Fruit fly (Drosophila melanogaster) whole organism, prepupa: ENCODE data around the gene CG45002.

Source experiments
- CG10631 ChIP-seq: fragments of 200-800 bp; sonication (Bioruptor generic); optimal IDR thresholded peaks from 2 replicates; lab custom pipeline; 2016; ENCODE audit warnings: missing biosample characterization, missing genetic modification characterization
- CG6854 ChIP-seq: fragments of 200-800 bp; sonication (Bioruptor generic); optimal IDR thresholded peaks from 2 replicates; lab custom pipeline; 2017; ENCODE audit warnings: missing biosample characterization, mild to moderate bottlenecking, missing genetic modification characterization
- OdsH ChIP-seq: fragments of 200-800 bp; sonication (Bioruptor generic); optimal IDR thresholded peaks from 3 replicates; lab custom pipeline; 2016; ENCODE audit warnings: missing biosample characterization, missing genetic modification characterization
- cyc ChIP-seq: fragments of 200-800 bp; sonication (Bioruptor generic); optimal IDR thresholded peaks from 3 replicates; lab custom pipeline; 2016; ENCODE audit warnings: missing biosample characterization, missing genetic modification characterization
- spab ChIP-seq: fragments of 200-800 bp; sonication (Bioruptor generic); optimal IDR thresholded peaks from 2 replicates; lab custom pipeline; 2017; ENCODE audit warnings: missing biosample characterization, mild to moderate bottlenecking, missing genetic modification characterization, missing genetic modification reagents

DNA sequence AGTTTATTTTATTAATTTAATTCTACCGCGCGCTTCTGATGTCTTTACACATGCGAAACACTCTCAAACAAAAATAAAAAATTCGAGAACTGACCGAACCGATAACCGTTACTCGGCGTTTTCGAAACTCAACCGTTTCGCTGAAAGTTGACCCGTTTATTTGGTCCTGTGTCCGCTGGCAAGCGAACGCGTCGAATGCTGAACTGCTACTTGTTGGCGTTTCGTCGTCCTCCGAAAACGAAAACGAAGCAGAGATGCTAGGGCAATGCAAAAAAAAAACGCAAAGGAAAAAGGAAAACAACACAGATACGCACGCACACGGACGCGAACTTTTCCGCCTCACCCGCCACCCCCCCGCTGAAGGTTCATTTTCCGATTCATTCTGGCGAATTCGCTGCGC, at the start of gene CG45002:
- TF ChIP-seq cyc (no peak), CG10631 (GFP tag; lab: Kevin White, UChicago) (no peak), CG6854 (GFP tag; lab: Kevin White, UChicago) (no peak), spab (no peak), OdsH (no peak)
